Fruit fly (Drosophila melanogaster) whole organism, embryonic: ENCODE measurements around the gene CG44362.
A peak's percentile ranks its signal among the peaks of the same experiment; 100 is the strongest.

Experiments used
- Ada2b ChIP-seq: fragments of 200-800 bp; sonication (Bioruptor generic); IDR thresholded peaks from 2 replicates; pipeline ENCODE4 v1.3.6; 2022; ENCODE audit warnings: missing biosample characterization, missing genetic modification characterization
- Awh ChIP-seq: fragments of 200-800 bp; sonication (Bioruptor generic); IDR thresholded peaks from 2 replicates; pipeline ENCODE4, ENCODE4 v1.3.6; 2022; ENCODE audit warnings: missing biosample characterization, missing genetic modification characterization
- CG11696 ChIP-seq: fragments of 200-800 bp; sonication (Bioruptor generic); IDR thresholded peaks from 2 replicates; pipeline ENCODE4 v1.3.6; 2022; ENCODE audit warnings: missing biosample characterization, missing genetic modification characterization
- CG12104 ChIP-seq: fragments of 200-800 bp; sonication (Bioruptor generic); optimal IDR thresholded peaks from 3 replicates; lab custom pipeline; 2016; ENCODE audit warnings: missing biosample characterization, missing genetic modification characterization
- CG13894 ChIP-seq: fragments of 200-800 bp; sonication (Bioruptor generic); optimal IDR thresholded peaks from 3 replicates; lab custom pipeline; 2018; ENCODE audit warnings: missing biosample characterization, mild to moderate bottlenecking, missing genetic modification characterization, moderate library complexity
- CG16863 ChIP-seq: fragments of 200-800 bp; sonication (Bioruptor generic); optimal IDR thresholded peaks from 3 replicates; lab custom pipeline; 2016; ENCODE audit warnings: missing biosample characterization, missing genetic modification characterization
- CG17829 ChIP-seq: fragments of 200-800 bp; optimal IDR thresholded peaks from 2 replicates; lab custom pipeline; 2019; ENCODE audit warnings: missing biosample characterization, mild to moderate bottlenecking, missing genetic modification characterization, moderate library complexity
- CG2678 ChIP-seq: fragments of 200-800 bp; sonication (Bioruptor generic); optimal IDR thresholded peaks from 3 replicates; lab custom pipeline; 2019; ENCODE audit warnings: missing biosample characterization, mild to moderate bottlenecking, missing genetic modification characterization, moderate library complexity
- CG30403 ChIP-seq: fragments of 200-800 bp; sonication (Bioruptor generic); optimal IDR thresholded peaks from 3 replicates; lab custom pipeline; 2016; ENCODE audit warnings: missing biosample characterization, missing genetic modification characterization
- CG31388 ChIP-seq: fragments of 200-800 bp; sonication (Bioruptor generic); optimal IDR thresholded peaks from 2 replicates; lab custom pipeline; 2016; ENCODE audit warnings: missing biosample characterization, missing genetic modification characterization
- CG31441 ChIP-seq: fragments of 200-800 bp; sonication (Bioruptor generic); IDR thresholded peaks from 2 replicates; pipeline ENCODE4 v1.3.6; 2022; ENCODE audit warnings: missing biosample characterization, missing genetic modification characterization
- CG32767 ChIP-seq: fragments of 200-800 bp; sonication (Bioruptor generic); IDR thresholded peaks from 2 replicates; pipeline ENCODE4 v1.3.6; 2022; ENCODE audit warnings: missing biosample characterization, missing genetic modification characterization
- CG33213 ChIP-seq: fragments of 200-800 bp; sonication (Bioruptor generic); optimal IDR thresholded peaks from 3 replicates; lab custom pipeline; 2016; ENCODE audit warnings: missing biosample characterization, missing genetic modification characterization
- CG3726 ChIP-seq: fragments of 200-800 bp; sonication (Bioruptor generic); IDR thresholded peaks from 3 replicates; pipeline ENCODE4, ENCODE4 v1.3.6; 2022; ENCODE audit warnings: missing biosample characterization, missing genetic modification characterization
- CG4360 ChIP-seq: fragments of 200-800 bp; sonication (Bioruptor generic); IDR thresholded peaks from 2 replicates; pipeline ENCODE4 v1.3.6; 2022; ENCODE audit warnings: missing biosample characterization, missing genetic modification characterization
- CG5953 ChIP-seq: fragments of 200-800 bp; sonication (Bioruptor generic); IDR thresholded peaks from 2 replicates; pipeline ENCODE4 v1.3.6; 2022; ENCODE audit warnings: missing biosample characterization, missing genetic modification characterization
- CG8944 ChIP-seq: fragments of 200-800 bp; sonication (Bioruptor generic); optimal IDR thresholded peaks from 3 replicates; lab custom pipeline; 2016; ENCODE audit warnings: missing biosample characterization, missing genetic modification characterization
- CkIIα-i1 ChIP-seq: fragments of 200-800 bp; sonication (Bioruptor generic); IDR thresholded peaks from 2 replicates; pipeline ENCODE4 v1.3.6; 2022; ENCODE audit warnings: missing biosample characterization, missing genetic modification characterization
- D19A ChIP-seq: fragments of 200-800 bp; optimal IDR thresholded peaks from 3 replicates; lab custom pipeline; 2019; ENCODE audit warnings: missing biosample characterization, mild to moderate bottlenecking, missing genetic modification characterization, moderate library complexity
- Dfd ChIP-seq, 2 experiments: fragments of >200 bp; optimal IDR thresholded peaks; 2 replicates each; lab custom pipeline; 2017; ENCODE audit warnings: missing biosample characterization in 2 of 2, missing genetic modification characterization in 2 of 2
- Ets65A ChIP-seq: fragments of 200-800 bp; sonication (Bioruptor generic); peaks from one replicate; lab custom pipeline; 2016; ENCODE audit warnings: missing biosample characterization, missing genetic modification characterization
- H15 ChIP-seq: fragments of 200-800 bp; sonication (Bioruptor generic); IDR thresholded peaks from 3 replicates; pipeline ENCODE4 v1.3.6; 2022; ENCODE audit warnings: missing biosample characterization, missing genetic modification characterization
- HHEX ChIP-seq: fragments of 200-800 bp; sonication (Bioruptor generic); optimal IDR thresholded peaks from 3 replicates; lab custom pipeline; 2017; ENCODE audit warnings: missing biosample characterization, mild to moderate bottlenecking, missing genetic modification characterization, missing genetic modification reagents
- HLH4C ChIP-seq: fragments of 200-800 bp; sonication (Bioruptor generic); IDR thresholded peaks from 3 replicates; pipeline ENCODE4 v1.3.6; 2022; ENCODE audit warnings: missing biosample characterization, missing genetic modification characterization; ENCODE audit not compliant: partially characterized antibody
- Max ChIP-seq: fragments of 200-800 bp; sonication (Bioruptor generic); optimal IDR thresholded peaks from 2 replicates; lab custom pipeline; 2016; ENCODE audit warnings: missing biosample characterization, mild to moderate bottlenecking, missing genetic modification characterization
- Med ChIP-seq: fragments of 200-800 bp; sonication (Bioruptor generic); peaks from one replicate; lab custom pipeline; 2016; ENCODE audit warnings: missing biosample characterization, missing genetic modification characterization, mild to moderate bottlenecking, inconsistent platforms, moderate library complexity
- Neu2 ChIP-seq: fragments of 200-800 bp; sonication (Bioruptor generic); optimal IDR thresholded peaks from 3 replicates; lab custom pipeline; 2016; ENCODE audit warnings: missing biosample characterization, missing genetic modification characterization, borderline replicate concordance
- Nf-YA ChIP-seq: fragments of 200-800 bp; sonication (Bioruptor generic); IDR thresholded peaks from 2 replicates; pipeline ENCODE4 v1.3.6; 2022; ENCODE audit warnings: missing biosample characterization, missing genetic modification characterization
- Opbp ChIP-seq: fragments of 200-800 bp; sonication (Bioruptor generic); IDR thresholded peaks from 3 replicates; pipeline ENCODE4 v1.3.6; 2022; ENCODE audit warnings: missing biosample characterization, missing genetic modification characterization; ENCODE audit not compliant: partially characterized antibody
- Trl ChIP-seq, 3 experiments: fragments of >200 bp in 2 of 3; fragments of 200-800 bp in 1 of 3; sonication (Bioruptor generic) in 1 of 3; optimal IDR thresholded peaks; 2 replicates in 1 of 3; 3 replicates in 2 of 3; lab custom pipeline; 2016 to 2017; ENCODE audit warnings: missing biosample characterization in 1 of 3, missing genetic modification characterization in 1 of 3
- ara ChIP-seq: fragments of 200-800 bp; sonication (Bioruptor generic); IDR thresholded peaks from 2 replicates; pipeline ENCODE4 v1.3.6; 2022; ENCODE audit warnings: missing biosample characterization, missing genetic modification characterization
- btn ChIP-seq: fragments of 200-800 bp; sonication (Bioruptor generic); optimal IDR thresholded peaks from 2 replicates; lab custom pipeline; 2016; ENCODE audit warnings: missing biosample characterization, missing genetic modification characterization
- cg ChIP-seq: fragments of 200-800 bp; sonication (Bioruptor generic); optimal IDR thresholded peaks from 3 replicates; lab custom pipeline; 2019; ENCODE audit warnings: missing biosample characterization, mild to moderate bottlenecking, missing genetic modification characterization, moderate library complexity
- croc ChIP-seq: fragments of 200-800 bp; sonication (Bioruptor generic); conservative IDR thresholded peaks from 3 replicates; pipeline ENCODE4 v1.3.6; 2022; ENCODE audit warnings: missing biosample characterization, missing genetic modification characterization
- danr ChIP-seq: fragments of 200-800 bp; sonication (Bioruptor generic); IDR thresholded peaks from 2 replicates; pipeline ENCODE4 v1.3.6; 2022; ENCODE audit warnings: missing biosample characterization, missing genetic modification characterization
- exex ChIP-seq: fragments of 200-800 bp; sonication (Bioruptor generic); optimal IDR thresholded peaks from 4 replicates; lab custom pipeline; 2018; ENCODE audit warnings: missing biosample characterization, mild to moderate bottlenecking, missing genetic modification characterization, moderate library complexity
- ham ChIP-seq: fragments of 200-800 bp; sonication (Bioruptor generic); IDR thresholded peaks from 2 replicates; pipeline ENCODE4 v1.3.6; 2022; ENCODE audit warnings: missing biosample characterization, missing genetic modification characterization
- hth ChIP-seq: fragments of >200 bp; optimal IDR thresholded peaks from 2 replicates; lab custom pipeline; 2017; ENCODE audit warnings: inconsistent platforms
- mirr ChIP-seq: fragments of 200-800 bp; sonication (Bioruptor generic); optimal IDR thresholded peaks from 3 replicates; lab custom pipeline; 2018; ENCODE audit warnings: missing biosample characterization, mild to moderate bottlenecking, missing genetic modification characterization
- mld ChIP-seq: fragments of 200-800 bp; sonication (Bioruptor generic); IDR thresholded peaks from 3 replicates; pipeline ENCODE4 v1.3.6; 2022; ENCODE audit warnings: missing biosample characterization, missing genetic modification characterization; ENCODE audit not compliant: partially characterized antibody
- oc ChIP-seq: fragments of 200-800 bp; sonication (Bioruptor generic); optimal IDR thresholded peaks from 2 replicates; lab custom pipeline; 2018; ENCODE audit warnings: missing biosample characterization, mild to moderate bottlenecking, missing genetic modification characterization, moderate library complexity
- otp ChIP-seq: fragments of 200-800 bp; sonication (Bioruptor generic); IDR thresholded peaks from 3 replicates; pipeline ENCODE4, ENCODE4 v1.3.6; 2022; ENCODE audit warnings: missing biosample characterization, missing genetic modification characterization
- pho ChIP-seq: fragments of 200-800 bp; sonication (Bioruptor generic); optimal IDR thresholded peaks from 2 replicates; lab custom pipeline; 2016; ENCODE audit warnings: missing biosample characterization, missing genetic modification characterization
- sd ChIP-seq: fragments of 200-800 bp; sonication (Bioruptor generic); optimal IDR thresholded peaks from 3 replicates; lab custom pipeline; 2018; ENCODE audit warnings: missing biosample characterization, mild to moderate bottlenecking, missing genetic modification characterization, moderate library complexity
- sug ChIP-seq: fragments of 200-800 bp; optimal IDR thresholded peaks from 2 replicates; lab custom pipeline; 2019; ENCODE audit warnings: missing biosample characterization, mild to moderate bottlenecking, missing genetic modification characterization, moderate library complexity
- twi ChIP-seq: fragments of 200-800 bp; optimal IDR thresholded peaks from 2 replicates; lab custom pipeline; 2019; ENCODE audit warnings: missing biosample characterization, mild to moderate bottlenecking, missing genetic modification characterization, moderate library complexity
- unc-4 ChIP-seq: fragments of 200-800 bp; sonication (Bioruptor generic); IDR thresholded peaks from 2 replicates; pipeline ENCODE4 v1.3.6; 2022; ENCODE audit warnings: missing biosample characterization, missing genetic modification characterization; ENCODE audit not compliant: partially characterized antibody
- z ChIP-seq: fragments of 200-800 bp; sonication (Bioruptor generic); IDR thresholded peaks from 3 replicates; pipeline ENCODE4 v1.3.6; 2022; ENCODE audit warnings: missing biosample characterization, missing genetic modification characterization
- zen ChIP-seq: fragments of 200-800 bp; sonication (Bioruptor generic); optimal IDR thresholded peaks from 3 replicates; lab custom pipeline; 2018; ENCODE audit warnings: missing biosample characterization, mild to moderate bottlenecking, missing genetic modification characterization, moderate library complexity

CG44362 gene

dm6 chr3L:11405362-11406254 is 8.3 kb downstream of the CG44362 start (continued):
- TF ChIP-seq CG31388 (GFP tag; lab: Kevin White, UChicago) (peak; percentile 66), Dfd (GFP tag; optimal IDR thresholded peaks at IDR 0.05; lab: Kevin White, UChicago) (no peak), CG4360 (GFP tag; lab: Robert Waterston, UW) (peak; percentile 75), Max (GFP tag; lab: Kevin White, UChicago) (peak; percentile 91), hth (no peak), mirr (GFP tag; lab: Kevin White, UChicago) (no peak), Ets65A (GFP tag; lab: Kevin White, UChicago) (peak; percentile 76), CG11696 (peak; percentile 89), D19A (tag; lab: Kevin White, UChicago) (peak; percentile 92), CG32767 (GFP tag; lab: Robert Waterston, UW) (peak; percentile 96), exex (tag; lab: Kevin White, UChicago) (peak; percentile 65), cg (no peak), oc (tag; lab: Kevin White, UChicago) (peak; percentile 96), CkIIα-i1 (peak; percentile 37; the same call in 1 of the 2 replicates), otp (GFP tag; lab: Robert Waterston, UW) (peak; percentile 99), unc-4 (GFP tag; lab: Robert Waterston, UW) (no peak), btn (peak; percentile 65), CG3726 (GFP tag; lab: Robert Waterston, UW) (peak; percentile 94), Trl (optimal IDR thresholded peaks at IDR 0.05; lab: Kevin White, UChicago) (no peak), Trl (GFP tag; optimal IDR thresholded peaks at IDR 0.05; lab: Kevin White, UChicago) (peak; percentile 86), H15 (peak; percentile 96), z (GFP tag; lab: Robert Waterston, UW) (peak; percentile 81), CG12104 (peak; percentile 89), sug (tag; lab: Kevin White, UChicago) (peak; percentile 79), CG16863 (peak; percentile 97), pho (GFP tag; lab: Kevin White, UChicago) (peak; percentile 90), Neu2 (no peak), sd (tag; lab: Kevin White, UChicago) (peak; percentile 72), croc (GFP tag; lab: Robert Waterston, UW) (peak; percentile 95), HHEX (GFP tag; lab: Kevin White, UChicago) (peak; percentile 91), CG30403 (GFP tag; lab: Kevin White, UChicago) (peak; percentile 95)

dm6 chr3L:11406535-11407201 is 9.3 kb downstream of the CG44362 start:
- TF ChIP-seq HLH4C = 0 out of 3 replicates have a peak, but pooled peaks have one; percentile 31
- no peak for TF ChIP-seq CG31441
- TF ChIP-seq cg = no peak
- TF ChIP-seq CG30403 (GFP tag; lab: Kevin White, UChicago) = no peak
- peak; percentile 99 for TF ChIP-seq CG13894 (tag; lab: Kevin White, UChicago)
- no peak for TF ChIP-seq CG2678 (tag; lab: Kevin White, UChicago)
- no peak for TF ChIP-seq CG5953 (GFP tag; lab: Robert Waterston, UW)
- no peak for TF ChIP-seq CG8944 (GFP tag; lab: Kevin White, UChicago)
- TF ChIP-seq danr = no peak
- TF ChIP-seq Ada2b (GFP tag; lab: Robert Waterston, UW) = no peak
- TF ChIP-seq mld = no peak
- TF ChIP-seq Med = peak; percentile 74
- no peak for TF ChIP-seq CG17829 (tag; lab: Kevin White, UChicago)
- no peak for TF ChIP-seq ara (GFP tag; lab: Robert Waterston, UW)
- TF ChIP-seq Nf-YA = 0 out of 2 replicates have a peak, but pooled peaks have one; percentile 36
- TF ChIP-seq Awh (GFP tag; lab: Robert Waterston, UW) = peak; percentile 72
- TF ChIP-seq CG33213 (GFP tag; lab: Kevin White, UChicago) = no peak
- peak; percentile 26 for TF ChIP-seq zen (tag; lab: Kevin White, UChicago)
- no peak for TF ChIP-seq twi
- no peak for TF ChIP-seq Opbp (GFP tag; lab: Robert Waterston, UW)
- TF ChIP-seq ham (GFP tag; lab: Robert Waterston, UW) = no peak
